Worm (Caenorhabditis elegans) whole organism, L2 larva: ENCODE results near the gene F08D12.7.

Experiments used
- crh-2 ChIP-seq: sonication (generic microtip); optimal IDR thresholded peaks from 2 replicates; lab custom pipeline; 2017; ENCODE audit warnings: missing biosample characterization, missing genetic modification characterization

The F08D12.7 gene

DNA sequence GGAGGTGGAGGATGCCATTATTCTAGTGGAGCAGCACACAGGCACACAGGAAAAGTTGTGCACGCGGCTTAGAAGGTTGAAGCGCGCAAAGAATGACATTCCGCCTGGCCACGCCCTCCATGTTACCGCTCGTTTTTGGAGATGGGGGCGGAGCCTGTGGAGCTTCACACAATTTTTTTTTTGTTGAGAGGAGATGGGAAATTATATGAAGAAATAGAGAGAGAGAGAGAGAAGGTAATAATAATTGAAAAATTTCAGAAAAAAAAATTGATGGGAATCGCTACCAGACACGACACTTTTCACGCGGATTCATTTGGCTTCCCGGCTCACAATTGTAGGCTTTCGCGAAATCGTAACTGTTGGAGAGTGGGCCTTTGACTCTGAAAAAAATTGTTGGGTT is 51.6 kb downstream of the F08D12.7 start, which contains the start of gene T05A8.3:
Gene T05A8.3, minus strand, starts transcription at position 101 of the 400 bp plus-strand sequence.
- no peak for TF ChIP-seq crh-2 (tag; lab: Kevin White, UChicago)
